Worm (Caenorhabditis elegans) whole organism, L1 larva: Measurements from ENCODE around the gene lrpr-1.

Experiments used
- nhr-28 ChIP-seq: fragments of 150-350 bp; optimal IDR thresholded peaks from 2 replicates; lab custom pipeline; 2014; ENCODE audit warnings: missing biosample characterization, missing genetic modification characterization
- snpc-4 ChIP-seq: fragments of 150-350 bp; optimal IDR thresholded peaks from 2 replicates; lab custom pipeline; 2014; ENCODE audit warnings: missing biosample characterization, missing genetic modification characterization

DNA sequence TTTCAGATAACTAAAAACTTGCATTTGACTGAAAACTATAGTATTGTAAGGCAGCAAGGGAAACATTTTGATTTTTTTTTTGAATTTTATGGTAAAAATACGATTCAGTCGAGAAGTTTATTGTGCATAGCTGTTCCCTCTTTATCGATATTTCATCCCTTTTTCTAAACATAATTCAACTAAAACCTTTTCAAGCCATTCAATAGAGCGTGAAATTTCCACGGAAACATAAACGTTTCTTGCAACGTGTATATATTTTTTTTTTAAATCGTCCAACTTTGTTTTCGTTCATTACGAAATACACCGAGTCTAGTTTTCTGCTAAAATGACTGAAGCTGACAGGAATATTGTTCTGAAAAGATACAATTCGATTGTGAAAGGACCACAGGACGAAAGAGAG lies 45.9 kb downstream of the lrpr-1 start, which contains the start of gene C02G6.2:
- TF ChIP-seq snpc-4 (tag; lab: Kevin White, UChicago): no peak
- no peak for TF ChIP-seq nhr-28
